Fruit fly (Drosophila melanogaster) whole organism, embryonic: ENCODE measurements around the gene Adgf-B.
A peak's percentile ranks its signal among the peaks of the same experiment; 100 is the strongest.

ENCODE experiments used
- Ada2b ChIP-seq: fragments of 200-800 bp; sonication (Bioruptor generic); IDR thresholded peaks from 2 replicates; pipeline ENCODE4 v1.3.6; 2022; ENCODE audit warnings: missing biosample characterization, missing genetic modification characterization
- B-H2 ChIP-seq: fragments of 200-800 bp; sonication (Bioruptor generic); optimal IDR thresholded peaks from 2 replicates; lab custom pipeline; 2018; ENCODE audit warnings: missing biosample characterization, mild to moderate bottlenecking, missing genetic modification characterization
- CG10321 ChIP-seq: fragments of 200-800 bp; sonication (Bioruptor generic); IDR thresholded peaks from 2 replicates; pipeline ENCODE4 v1.3.6; 2022; ENCODE audit warnings: missing biosample characterization, missing genetic modification characterization
- CG10366 ChIP-seq: fragments of 200-800 bp; sonication (Bioruptor generic); IDR thresholded peaks from 2 replicates; pipeline ENCODE4 v1.3.6; 2022; ENCODE audit warnings: missing biosample characterization, missing genetic modification characterization
- CG10959 ChIP-seq: fragments of 200-800 bp; sonication (Bioruptor generic); IDR thresholded peaks from 2 replicates; pipeline ENCODE4 v1.3.6; 2022; ENCODE audit warnings: missing biosample characterization, missing genetic modification characterization
- CG11093 ChIP-seq: fragments of 200-800 bp; sonication (Bioruptor generic); IDR thresholded peaks from 3 replicates; pipeline ENCODE4 v1.3.6; 2022; ENCODE audit warnings: missing biosample characterization, missing genetic modification characterization
- CG11456 ChIP-seq: fragments of 200-800 bp; sonication (Bioruptor generic); IDR thresholded peaks from 3 replicates; pipeline ENCODE4 v1.3.6; 2022; ENCODE audit warnings: missing biosample characterization, missing genetic modification characterization
- CG12299 ChIP-seq: fragments of 200-800 bp; sonication (Bioruptor generic); optimal IDR thresholded peaks from 2 replicates; lab custom pipeline; 2018; ENCODE audit warnings: missing biosample characterization, mild to moderate bottlenecking, missing genetic modification characterization
- CG14014 ChIP-seq: fragments of 200-800 bp; sonication (Bioruptor generic); IDR thresholded peaks from 2 replicates; pipeline ENCODE4 v1.3.6; 2022; ENCODE audit warnings: missing biosample characterization, missing genetic modification characterization
- CG14441 ChIP-seq: fragments of 200-800 bp; sonication (Bioruptor generic); IDR thresholded peaks from 2 replicates; pipeline ENCODE4 v1.3.6; 2022; ENCODE audit warnings: missing biosample characterization, missing genetic modification characterization
- CG17328 ChIP-seq: fragments of 200-800 bp; sonication (Bioruptor generic); IDR thresholded peaks from 2 replicates; pipeline ENCODE4 v1.3.6; 2022; ENCODE audit warnings: missing biosample characterization, missing genetic modification characterization
- CG18262 ChIP-seq: fragments of 200-800 bp; optimal IDR thresholded peaks from 3 replicates; lab custom pipeline; 2019; ENCODE audit warnings: missing biosample characterization, mild to moderate bottlenecking, missing genetic modification characterization, moderate library complexity
- CG2199 ChIP-seq: fragments of 200-800 bp; sonication (Bioruptor generic); IDR thresholded peaks from 3 replicates; pipeline ENCODE4 v1.3.6; 2022; ENCODE audit warnings: missing biosample characterization, missing genetic modification characterization
- CG2875 ChIP-seq: fragments of 200-800 bp; sonication (Bioruptor generic); optimal IDR thresholded peaks from 2 replicates; lab custom pipeline; 2017; ENCODE audit warnings: missing biosample characterization, mild to moderate bottlenecking, missing genetic modification characterization, missing genetic modification reagents
- CG32772 ChIP-seq: fragments of 200-800 bp; sonication (Bioruptor generic); IDR thresholded peaks from 2 replicates; pipeline ENCODE4 v1.3.6; 2022; ENCODE audit warnings: missing biosample characterization, missing genetic modification characterization
- CG33213 ChIP-seq: fragments of 200-800 bp; sonication (Bioruptor generic); optimal IDR thresholded peaks from 3 replicates; lab custom pipeline; 2016; ENCODE audit warnings: missing biosample characterization, missing genetic modification characterization
- CG3407 ChIP-seq: fragments of 200-800 bp; sonication (Bioruptor generic); optimal IDR thresholded peaks from 2 replicates; lab custom pipeline; 2018; ENCODE audit warnings: missing biosample characterization, mild to moderate bottlenecking, missing genetic modification characterization
- CG3726 ChIP-seq: fragments of 200-800 bp; sonication (Bioruptor generic); IDR thresholded peaks from 3 replicates; pipeline ENCODE4, ENCODE4 v1.3.6; 2022; ENCODE audit warnings: missing biosample characterization, missing genetic modification characterization
- CG4282 ChIP-seq: fragments of 200-800 bp; sonication (Bioruptor generic); optimal IDR thresholded peaks from 2 replicates; lab custom pipeline; 2016; ENCODE audit warnings: missing biosample characterization, missing genetic modification characterization
- CG7963 ChIP-seq: fragments of 200-800 bp; sonication (Bioruptor generic); IDR thresholded peaks from 3 replicates; pipeline ENCODE4 v1.3.6; 2022; ENCODE audit warnings: missing biosample characterization, missing genetic modification characterization; ENCODE audit not compliant: partially characterized antibody
- CG8281 ChIP-seq: fragments of 200-800 bp; sonication (Bioruptor generic); optimal IDR thresholded peaks from 2 replicates; lab custom pipeline; 2018; ENCODE audit warnings: missing biosample characterization, mild to moderate bottlenecking, missing genetic modification characterization, moderate library complexity
- CG8359 ChIP-seq: fragments of 200-800 bp; sonication (Bioruptor generic); optimal IDR thresholded peaks from 2 replicates; lab custom pipeline; 2017; ENCODE audit warnings: missing biosample characterization, mild to moderate bottlenecking, missing genetic modification characterization, borderline replicate concordance
- CHES-1-like ChIP-seq: fragments of 200-800 bp; sonication (Bioruptor generic); optimal IDR thresholded peaks from 2 replicates; lab custom pipeline; 2016; ENCODE audit warnings: missing biosample characterization, missing genetic modification characterization
- D19A ChIP-seq: fragments of 200-800 bp; optimal IDR thresholded peaks from 3 replicates; lab custom pipeline; 2019; ENCODE audit warnings: missing biosample characterization, mild to moderate bottlenecking, missing genetic modification characterization, moderate library complexity
- Deaf1 ChIP-seq: fragments of 200-800 bp; optimal IDR thresholded peaks from 3 replicates; lab custom pipeline; 2019; ENCODE audit warnings: missing biosample characterization, mild to moderate bottlenecking, missing genetic modification characterization, moderate library complexity
- Dek ChIP-seq: fragments of 200-800 bp; sonication (Bioruptor generic); optimal IDR thresholded peaks from 3 replicates; lab custom pipeline; 2019; ENCODE audit warnings: missing biosample characterization, mild to moderate bottlenecking, missing genetic modification characterization, moderate library complexity
- Ets97D ChIP-seq: fragments of 200-800 bp; sonication (Bioruptor generic); optimal IDR thresholded peaks from 3 replicates; lab custom pipeline; 2016; ENCODE audit warnings: missing biosample characterization, missing genetic modification characterization
- Hr78 ChIP-seq, 2 experiments: fragments of 200-800 bp in 1 of 2; fragments of >200 bp in 1 of 2; sonication (Bioruptor generic) in 1 of 2; optimal IDR thresholded peaks; 2 replicates each; lab custom pipeline; 2017 to 2019; ENCODE audit warnings: missing biosample characterization in 2 of 2, missing genetic modification characterization in 2 of 2, mild to moderate bottlenecking in 1 of 2, moderate library complexity in 1 of 2
- Nf-YA ChIP-seq: fragments of 200-800 bp; sonication (Bioruptor generic); IDR thresholded peaks from 2 replicates; pipeline ENCODE4 v1.3.6; 2022; ENCODE audit warnings: missing biosample characterization, missing genetic modification characterization
- Oaz ChIP-seq: fragments of 200-800 bp; sonication (Bioruptor generic); IDR thresholded peaks from 2 replicates; pipeline ENCODE4 v1.3.6; 2022; ENCODE audit warnings: missing biosample characterization, missing genetic modification characterization
- Poxn ChIP-seq: fragments of 200-800 bp; sonication (Bioruptor generic); IDR thresholded peaks from 2 replicates; pipeline ENCODE4 v1.3.6; 2022; ENCODE audit warnings: missing biosample characterization, missing genetic modification characterization
- Sry-δ ChIP-seq: fragments of 200-800 bp; sonication (Bioruptor generic); optimal IDR thresholded peaks from 2 replicates; lab custom pipeline; 2016; ENCODE audit warnings: missing biosample characterization, missing genetic modification characterization
- Trl ChIP-seq, 3 experiments: fragments of >200 bp in 2 of 3; fragments of 200-800 bp in 1 of 3; sonication (Bioruptor generic) in 1 of 3; optimal IDR thresholded peaks; 2 replicates in 1 of 3; 3 replicates in 2 of 3; lab custom pipeline; 2016 to 2017; ENCODE audit warnings: missing biosample characterization in 1 of 3, missing genetic modification characterization in 1 of 3
- ash1 ChIP-seq: fragments of 200-800 bp; sonication (Bioruptor generic); optimal IDR thresholded peaks from 2 replicates; lab custom pipeline; 2018; ENCODE audit warnings: missing biosample characterization, mild to moderate bottlenecking, missing genetic modification characterization
- bab2 ChIP-seq: fragments of 200-800 bp; sonication (Bioruptor generic); optimal IDR thresholded peaks from 2 replicates; lab custom pipeline; 2016; ENCODE audit warnings: missing biosample characterization, missing genetic modification characterization
- btn ChIP-seq: fragments of 200-800 bp; sonication (Bioruptor generic); optimal IDR thresholded peaks from 2 replicates; lab custom pipeline; 2016; ENCODE audit warnings: missing biosample characterization, missing genetic modification characterization
- cas ChIP-seq: fragments of 200-800 bp; sonication (Bioruptor generic); IDR thresholded peaks from 2 replicates; pipeline ENCODE4 v1.3.6; 2022; ENCODE audit warnings: missing biosample characterization, missing genetic modification characterization
- chm ChIP-seq: fragments of 200-800 bp; sonication (Bioruptor generic); IDR thresholded peaks from 2 replicates; pipeline ENCODE4 v1.3.6; 2022; ENCODE audit warnings: missing biosample characterization, missing genetic modification characterization
- croc ChIP-seq: fragments of 200-800 bp; sonication (Bioruptor generic); conservative IDR thresholded peaks from 3 replicates; pipeline ENCODE4 v1.3.6; 2022; ENCODE audit warnings: missing biosample characterization, missing genetic modification characterization
- ems ChIP-seq: fragments of 200-800 bp; sonication (Bioruptor generic); optimal IDR thresholded peaks from 3 replicates; lab custom pipeline; 2016; ENCODE audit warnings: missing biosample characterization, missing genetic modification characterization
- eyg ChIP-seq: fragments of 200-800 bp; sonication (Bioruptor generic); optimal IDR thresholded peaks from 3 replicates; lab custom pipeline; 2016; ENCODE audit warnings: missing biosample characterization, missing genetic modification characterization
- jigr1 ChIP-seq: fragments of 200-800 bp; sonication (Bioruptor generic); IDR thresholded peaks from 3 replicates; pipeline ENCODE4 v1.3.6; 2022; ENCODE audit warnings: missing biosample characterization, missing genetic modification characterization
- kay ChIP-seq: fragments of 200-800 bp; sonication (Bioruptor generic); optimal IDR thresholded peaks from 2 replicates; lab custom pipeline; 2016; ENCODE audit warnings: missing biosample characterization, missing genetic modification characterization
- knrl ChIP-seq: fragments of 200-800 bp; sonication (Bioruptor generic); IDR thresholded peaks from 3 replicates; pipeline ENCODE4 v1.3.6; 2022; ENCODE audit warnings: missing biosample characterization, missing genetic modification characterization; ENCODE audit not compliant: partially characterized antibody
- oc ChIP-seq: fragments of 200-800 bp; sonication (Bioruptor generic); optimal IDR thresholded peaks from 2 replicates; lab custom pipeline; 2018; ENCODE audit warnings: missing biosample characterization, mild to moderate bottlenecking, missing genetic modification characterization, moderate library complexity
- p53 ChIP-seq: fragments of 200-800 bp; sonication (Bioruptor generic); optimal IDR thresholded peaks from 2 replicates; lab custom pipeline; 2016; ENCODE audit warnings: missing biosample characterization, missing genetic modification characterization
- sens ChIP-seq: fragments of 200-800 bp; sonication (Bioruptor generic); peaks from one replicate; lab custom pipeline; 2016; ENCODE audit warnings: missing biosample characterization, missing genetic modification characterization
- seq ChIP-seq: fragments of 200-800 bp; sonication (Bioruptor generic); IDR thresholded peaks from 2 replicates; pipeline ENCODE4 v1.3.6; 2022; ENCODE audit warnings: missing biosample characterization, missing genetic modification characterization
- shn ChIP-seq: fragments of 200-800 bp; sonication (Bioruptor generic); optimal IDR thresholded peaks from 3 replicates; lab custom pipeline; 2016; ENCODE audit warnings: missing biosample characterization, missing genetic modification characterization
- sim ChIP-seq: fragments of 200-800 bp; sonication (Bioruptor generic); IDR thresholded peaks from 2 replicates; pipeline ENCODE4 v1.3.6; 2022; ENCODE audit warnings: missing biosample characterization, missing genetic modification characterization
- tup ChIP-seq: fragments of 200-800 bp; sonication (Bioruptor generic); optimal IDR thresholded peaks from 2 replicates; lab custom pipeline; 2016; ENCODE audit warnings: missing biosample characterization, mild to moderate bottlenecking, missing genetic modification characterization, moderate library complexity
- zen2 ChIP-seq: fragments of 200-800 bp; sonication (Bioruptor generic); IDR thresholded peaks from 3 replicates; pipeline ENCODE4 v1.3.6; 2022; ENCODE audit warnings: missing biosample characterization, missing genetic modification characterization; ENCODE audit not compliant: partially characterized antibody

Adgf-B gene

dm6 chr3L:17740471-17740870, 9.9 kb downstream of the Adgf-B start, which contains the start of gene CG7460 (continued):
- TF ChIP-seq CG2875 (GFP tag; lab: Kevin White, UChicago) (no peak), cas (GFP tag; lab: Robert Waterston, UW) (no peak), Trl (optimal IDR thresholded peaks at IDR 0.05; lab: Kevin White, UChicago) (peak; percentile 75 to 84), Trl (GFP tag; optimal IDR thresholded peaks at IDR 0.05; lab: Kevin White, UChicago) (no peak), CG17328 (no peak), Dek (no peak), CG8359 (GFP tag; lab: Kevin White, UChicago) (no peak), CG3407 (GFP tag; lab: Kevin White, UChicago) (no peak), chm (GFP tag; lab: Robert Waterston, UW) (no peak), Ets97D (GFP tag; lab: Kevin White, UChicago) (no peak), CG10959 (GFP tag; lab: Robert Waterston, UW) (no peak), knrl (GFP tag; lab: Robert Waterston, UW) (no peak), CG4282 (no peak), CG14014 (GFP tag; lab: Robert Waterston, UW) (no peak), CG10366 (GFP tag; lab: Robert Waterston, UW) (no peak), Nf-YA (GFP tag; lab: Robert Waterston, UW) (no peak), jigr1 (no peak), tup (GFP tag; lab: Kevin White, UChicago) (no peak), CG2199 (GFP tag; lab: Robert Waterston, UW) (peak; percentile 60; the same call in 1 of the 3 replicates), kay (GFP tag; lab: Kevin White, UChicago) (no peak), Ada2b (GFP tag; lab: Robert Waterston, UW) (no peak), Deaf1 (tag; lab: Kevin White, UChicago) (peak; percentile 61), D19A (no peak), CG3726 (no peak), p53 (GFP tag; lab: Kevin White, UChicago) (no peak), sim (0 out of 2 replicates have a peak, but pooled peaks have one; percentile 11), Poxn (GFP tag; lab: Robert Waterston, UW) (no peak), sens (GFP tag; lab: Kevin White, UChicago) (peak; percentile 50), Hr78 (GFP tag; optimal IDR thresholded peaks at IDR 0.05; lab: Kevin White, UChicago) (peak in 1 of 2 experiments; percentile 7), seq (GFP tag; lab: Robert Waterston, UW) (no peak), CG18262 (tag; lab: Kevin White, UChicago) (no peak), croc (GFP tag; lab: Robert Waterston, UW) (no peak), Sry-δ (GFP tag; lab: Kevin White, UChicago) (no peak), btn (GFP tag; lab: Kevin White, UChicago) (no peak), Oaz (no peak), CG33213 (GFP tag; lab: Kevin White, UChicago) (no peak), B-H2 (no peak), shn (GFP tag; lab: Kevin White, UChicago) (no peak), ash1 (GFP tag; lab: Kevin White, UChicago) (no peak), CG10321 (GFP tag; lab: Robert Waterston, UW) (no peak), CHES-1-like (GFP tag; lab: Kevin White, UChicago) (no peak), zen2 (GFP tag; lab: Robert Waterston, UW) (0 out of 3 replicates have a peak, but pooled peaks have one; percentile 55), CG7963 (no peak), ems (GFP tag; lab: Kevin White, UChicago) (no peak), bab2 (GFP tag; lab: Kevin White, UChicago) (no peak), oc (tag; lab: Kevin White, UChicago) (no peak), CG12299 (peak; percentile 38), CG11456 (no peak), CG14441 (GFP tag; lab: Robert Waterston, UW) (no peak), CG32772 (no peak), CG8281 (tag; lab: Kevin White, UChicago) (peak; percentile 36), eyg (no peak), CG11093 (GFP tag; lab: Robert Waterston, UW) (no peak)
